Fruit fly (Drosophila melanogaster) whole organism, embryonic: ENCODE data around the gene alpha-Man-Ia.

Experiments used
- ATbp ChIP-seq: fragments of 200-800 bp; sonication (Bioruptor generic); optimal IDR thresholded peaks from 2 replicates; lab custom pipeline; 2017; ENCODE audit warnings: missing biosample characterization, mild to moderate bottlenecking, missing genetic modification characterization, missing genetic modification reagents
- Ada2b ChIP-seq: fragments of 200-800 bp; sonication (Bioruptor generic); IDR thresholded peaks from 2 replicates; pipeline ENCODE4 v1.3.6; 2022; ENCODE audit warnings: missing biosample characterization, missing genetic modification characterization
- CG10274 ChIP-seq: fragments of 200-800 bp; sonication (Bioruptor generic); optimal IDR thresholded peaks from 3 replicates; lab custom pipeline; 2017; ENCODE audit warnings: missing biosample characterization, mild to moderate bottlenecking, missing genetic modification characterization
- CG10979 ChIP-seq: fragments of 200-800 bp; sonication (Bioruptor generic); optimal IDR thresholded peaks from 2 replicates; lab custom pipeline; 2018; ENCODE audit warnings: missing biosample characterization, mild to moderate bottlenecking, missing genetic modification characterization, moderate library complexity
- CG12104 ChIP-seq: fragments of 200-800 bp; sonication (Bioruptor generic); optimal IDR thresholded peaks from 3 replicates; lab custom pipeline; 2016; ENCODE audit warnings: missing biosample characterization, missing genetic modification characterization
- CG14014 ChIP-seq: fragments of 200-800 bp; sonication (Bioruptor generic); IDR thresholded peaks from 2 replicates; pipeline ENCODE4 v1.3.6; 2022; ENCODE audit warnings: missing biosample characterization, missing genetic modification characterization
- CG17359 ChIP-seq: fragments of 200-800 bp; sonication (Bioruptor generic); optimal IDR thresholded peaks from 3 replicates; lab custom pipeline; 2018; ENCODE audit warnings: missing biosample characterization, mild to moderate bottlenecking, missing genetic modification characterization, moderate library complexity
- CG18262 ChIP-seq: fragments of 200-800 bp; optimal IDR thresholded peaks from 3 replicates; lab custom pipeline; 2019; ENCODE audit warnings: missing biosample characterization, mild to moderate bottlenecking, missing genetic modification characterization, moderate library complexity
- CG18476 ChIP-seq: fragments of 200-800 bp; sonication (Bioruptor generic); optimal IDR thresholded peaks from 2 replicates; lab custom pipeline; 2016; ENCODE audit warnings: missing biosample characterization, mild to moderate bottlenecking, missing genetic modification characterization
- CG3163 ChIP-seq: fragments of 200-800 bp; sonication (Bioruptor generic); optimal IDR thresholded peaks from 3 replicates; lab custom pipeline; 2016; ENCODE audit warnings: missing biosample characterization, missing genetic modification characterization
- CG4282 ChIP-seq: fragments of 200-800 bp; sonication (Bioruptor generic); optimal IDR thresholded peaks from 2 replicates; lab custom pipeline; 2016; ENCODE audit warnings: missing biosample characterization, missing genetic modification characterization
- CG7745 ChIP-seq: fragments of 200-800 bp; sonication (Bioruptor generic); optimal IDR thresholded peaks from 2 replicates; lab custom pipeline; 2018; ENCODE audit warnings: missing biosample characterization, mild to moderate bottlenecking, missing genetic modification characterization, moderate library complexity
- CG7928 ChIP-seq: fragments of 200-800 bp; sonication (Bioruptor generic); optimal IDR thresholded peaks from 2 replicates; lab custom pipeline; 2017; ENCODE audit warnings: missing biosample characterization, mild to moderate bottlenecking, missing genetic modification characterization
- CG9437 ChIP-seq: fragments of 200-800 bp; sonication (Bioruptor generic); optimal IDR thresholded peaks from 2 replicates; lab custom pipeline; 2018; ENCODE audit warnings: missing biosample characterization, mild to moderate bottlenecking, missing genetic modification characterization
- CG9797 ChIP-seq: fragments of 200-800 bp; sonication (Bioruptor generic); optimal IDR thresholded peaks from 3 replicates; lab custom pipeline; 2018; ENCODE audit warnings: missing biosample characterization, mild to moderate bottlenecking, missing genetic modification characterization
- CG9817 ChIP-seq: fragments of 200-800 bp; sonication (Bioruptor generic); optimal IDR thresholded peaks from 2 replicates; lab custom pipeline; 2018; ENCODE audit warnings: missing biosample characterization, mild to moderate bottlenecking, missing genetic modification characterization, moderate library complexity
- CHES-1-like ChIP-seq: fragments of 200-800 bp; sonication (Bioruptor generic); optimal IDR thresholded peaks from 2 replicates; lab custom pipeline; 2016; ENCODE audit warnings: missing biosample characterization, missing genetic modification characterization
- Dbx ChIP-seq: fragments of 200-800 bp; sonication (Bioruptor generic); IDR thresholded peaks from 3 replicates; pipeline ENCODE4 v1.3.6; 2022; ENCODE audit warnings: missing biosample characterization, missing genetic modification characterization
- Deaf1 ChIP-seq: fragments of 200-800 bp; optimal IDR thresholded peaks from 3 replicates; lab custom pipeline; 2019; ENCODE audit warnings: missing biosample characterization, mild to moderate bottlenecking, missing genetic modification characterization, moderate library complexity
- Dek ChIP-seq: fragments of 200-800 bp; sonication (Bioruptor generic); optimal IDR thresholded peaks from 3 replicates; lab custom pipeline; 2019; ENCODE audit warnings: missing biosample characterization, mild to moderate bottlenecking, missing genetic modification characterization, moderate library complexity
- Drgx ChIP-seq: fragments of 200-800 bp; sonication (Bioruptor generic); IDR thresholded peaks from 2 replicates; pipeline ENCODE4 v1.3.6; 2022; ENCODE audit warnings: missing biosample characterization, missing genetic modification characterization
- HLHmδ ChIP-seq: fragments of 200-800 bp; sonication (Bioruptor generic); optimal IDR thresholded peaks from 2 replicates; lab custom pipeline; 2018; ENCODE audit warnings: missing biosample characterization, mild to moderate bottlenecking, missing genetic modification characterization, moderate library complexity
- HmgZ ChIP-seq: fragments of 200-800 bp; sonication (Bioruptor generic); optimal IDR thresholded peaks from 2 replicates; lab custom pipeline; 2018; ENCODE audit warnings: missing biosample characterization, mild to moderate bottlenecking, missing genetic modification characterization
- Lim3 ChIP-seq: fragments of 200-800 bp; sonication (Bioruptor generic); IDR thresholded peaks from 2 replicates; pipeline ENCODE4 v1.3.6; 2022; ENCODE audit warnings: missing biosample characterization, missing genetic modification characterization
- Nf-YA ChIP-seq: fragments of 200-800 bp; sonication (Bioruptor generic); IDR thresholded peaks from 2 replicates; pipeline ENCODE4 v1.3.6; 2022; ENCODE audit warnings: missing biosample characterization, missing genetic modification characterization
- Nf-YC ChIP-seq: fragments of 200-800 bp; optimal IDR thresholded peaks from 3 replicates; lab custom pipeline; 2019; ENCODE audit warnings: missing biosample characterization, mild to moderate bottlenecking, missing genetic modification characterization, moderate library complexity
- Oaz ChIP-seq: fragments of 200-800 bp; sonication (Bioruptor generic); IDR thresholded peaks from 2 replicates; pipeline ENCODE4 v1.3.6; 2022; ENCODE audit warnings: missing biosample characterization, missing genetic modification characterization
- Pdp1 ChIP-seq, 2 experiments: fragments of 200-800 bp; sonication (Bioruptor generic); optimal IDR thresholded peaks; 3 replicates each; lab custom pipeline; 2016; ENCODE audit warnings: missing biosample characterization in 2 of 2, missing genetic modification characterization in 2 of 2, mild to moderate bottlenecking in 1 of 2, moderate library complexity in 1 of 2
- Ptx1 ChIP-seq: fragments of 200-800 bp; sonication (Bioruptor generic); IDR thresholded peaks from 2 replicates; pipeline ENCODE4 v1.3.6; 2022; ENCODE audit warnings: missing biosample characterization, missing genetic modification characterization
- Trl ChIP-seq, 3 experiments: fragments of >200 bp in 2 of 3; fragments of 200-800 bp in 1 of 3; sonication (Bioruptor generic) in 1 of 3; optimal IDR thresholded peaks; 2 replicates in 1 of 3; 3 replicates in 2 of 3; lab custom pipeline; 2016 to 2017; ENCODE audit warnings: missing biosample characterization in 1 of 3, missing genetic modification characterization in 1 of 3
- Usf ChIP-seq: fragments of 200-800 bp; sonication (Bioruptor generic); optimal IDR thresholded peaks from 2 replicates; lab custom pipeline; 2017; ENCODE audit warnings: missing genotype, missing biosample characterization, missing genetic modification characterization
- ab ChIP-seq: fragments of 200-800 bp; sonication (Bioruptor generic); optimal IDR thresholded peaks from 2 replicates; lab custom pipeline; 2016; ENCODE audit warnings: missing biosample characterization, missing genetic modification characterization
- bab2 ChIP-seq: fragments of 200-800 bp; sonication (Bioruptor generic); optimal IDR thresholded peaks from 2 replicates; lab custom pipeline; 2016; ENCODE audit warnings: missing biosample characterization, missing genetic modification characterization
- btn ChIP-seq: fragments of 200-800 bp; sonication (Bioruptor generic); optimal IDR thresholded peaks from 2 replicates; lab custom pipeline; 2016; ENCODE audit warnings: missing biosample characterization, missing genetic modification characterization
- corto ChIP-seq: fragments of 200-800 bp; sonication (Bioruptor generic); optimal IDR thresholded peaks from 2 replicates; lab custom pipeline; 2016; ENCODE audit warnings: missing biosample characterization, mild to moderate bottlenecking, missing genetic modification characterization, moderate library complexity
- ewg ChIP-seq: fragments of 200-800 bp; sonication (Bioruptor generic); optimal IDR thresholded peaks from 3 replicates; lab custom pipeline; 2017; ENCODE audit warnings: mild to moderate bottlenecking, missing biosample characterization, missing genetic modification reagents, missing genetic modification characterization
- grn ChIP-seq: fragments of 200-800 bp; sonication (Bioruptor generic); optimal IDR thresholded peaks from 3 replicates; lab custom pipeline; 2017; ENCODE audit warnings: missing biosample characterization, missing genetic modification characterization
- kah ChIP-seq: fragments of 200-800 bp; sonication (Bioruptor generic); optimal IDR thresholded peaks from 2 replicates; lab custom pipeline; 2018; ENCODE audit warnings: missing biosample characterization, mild to moderate bottlenecking, missing genetic modification characterization
- kni ChIP-seq: fragments of 200-800 bp; sonication (Bioruptor generic); optimal IDR thresholded peaks from 3 replicates; lab custom pipeline; 2017; ENCODE audit warnings: mild to moderate bottlenecking, missing biosample characterization, missing genetic modification reagents, missing genetic modification characterization
- luna ChIP-seq: fragments of 200-800 bp; sonication (Bioruptor generic); optimal IDR thresholded peaks from 2 replicates; lab custom pipeline; 2016; ENCODE audit warnings: missing biosample characterization, missing genetic modification characterization
- mld ChIP-seq: fragments of 200-800 bp; sonication (Bioruptor generic); IDR thresholded peaks from 3 replicates; pipeline ENCODE4 v1.3.6; 2022; ENCODE audit warnings: missing biosample characterization, missing genetic modification characterization; ENCODE audit not compliant: partially characterized antibody
- odd ChIP-seq: fragments of 200-800 bp; sonication (Bioruptor generic); optimal IDR thresholded peaks from 2 replicates; lab custom pipeline; 2017; ENCODE audit warnings: missing biosample characterization, mild to moderate bottlenecking, missing genetic modification characterization
- pros ChIP-seq: fragments of 200-800 bp; sonication (Bioruptor generic); optimal IDR thresholded peaks from 3 replicates; lab custom pipeline; 2019; ENCODE audit warnings: missing biosample characterization, mild to moderate bottlenecking, missing genetic modification characterization, moderate library complexity
- repo ChIP-seq: fragments of 200-800 bp; sonication (Bioruptor generic); optimal IDR thresholded peaks from 2 replicates; lab custom pipeline; 2016; ENCODE audit warnings: missing biosample characterization, missing genetic modification characterization
- sd ChIP-seq: fragments of 200-800 bp; sonication (Bioruptor generic); optimal IDR thresholded peaks from 3 replicates; lab custom pipeline; 2018; ENCODE audit warnings: missing biosample characterization, mild to moderate bottlenecking, missing genetic modification characterization, moderate library complexity
- slou ChIP-seq: fragments of 200-800 bp; sonication (Bioruptor generic); optimal IDR thresholded peaks from 3 replicates; lab custom pipeline; 2016; ENCODE audit warnings: missing biosample characterization, missing genetic modification characterization
- ssp ChIP-seq: fragments of 200-800 bp; sonication (Bioruptor generic); IDR thresholded peaks from 2 replicates; pipeline ENCODE4 v1.3.6; 2022; ENCODE audit warnings: missing biosample characterization, missing genetic modification characterization
- tgo ChIP-seq: fragments of 200-800 bp; sonication (Bioruptor generic); IDR thresholded peaks from 3 replicates; pipeline ENCODE4 v1.3.6; 2022; ENCODE audit warnings: missing biosample characterization, missing genetic modification characterization
- toy ChIP-seq: fragments of 200-800 bp; sonication (Bioruptor generic); IDR thresholded peaks from 2 replicates; pipeline ENCODE4 v1.3.6; 2022; ENCODE audit warnings: missing biosample characterization, missing genetic modification characterization
- unpg ChIP-seq: fragments of 200-800 bp; sonication (Bioruptor generic); optimal IDR thresholded peaks from 3 replicates; lab custom pipeline; 2018; ENCODE audit warnings: missing biosample characterization, mild to moderate bottlenecking, missing genetic modification characterization, moderate library complexity

Gene alpha-Man-Ia

dm6 chrX:10232497-10232896 lies 93.3 kb downstream of the alpha-Man-Ia start (continued):
- TF ChIP-seq kah (GFP tag; lab: Kevin White, UChicago) (peak; percentile 47), odd (GFP tag; lab: Kevin White, UChicago) (peak; percentile 81), luna (GFP tag; lab: Kevin White, UChicago) (no peak), toy (GFP tag; lab: Robert Waterston, UW) (no peak), CG4282 (no peak), Deaf1 (tag; lab: Kevin White, UChicago) (no peak), CG7928 (GFP tag; lab: Kevin White, UChicago) (no peak), ewg (GFP tag; lab: Kevin White, UChicago) (peak; percentile 63), ab (GFP tag; lab: Kevin White, UChicago) (no peak), Dek (tag; lab: Kevin White, UChicago) (peak; percentile 75), Ada2b (GFP tag; lab: Robert Waterston, UW) (peak; percentile 34; the same call in 1 of the 2 replicates), CG9797 (no peak), HLHmδ (no peak), HmgZ (peak; percentile 71), mld (no peak), btn (no peak), Usf (GFP tag; lab: Kevin White, UChicago) (peak; percentile 45), Trl (optimal IDR thresholded peaks at IDR 0.05; lab: Kevin White, UChicago) (no peak), Trl (GFP tag; optimal IDR thresholded peaks at IDR 0.05; lab: Kevin White, UChicago) (no peak), CG10979 (peak; percentile 62), pros (GFP tag; lab: Kevin White, UChicago) (no peak), CG14014 (GFP tag; lab: Robert Waterston, UW) (0 out of 2 replicates have a peak, but pooled peaks have one; percentile 48), corto (GFP tag; lab: Kevin White, UChicago) (no peak), CG7745 (tag; lab: Kevin White, UChicago) (no peak), unpg (GFP tag; lab: Kevin White, UChicago) (peak; percentile 89), CG18476 (peak; percentile 5), CG9437 (GFP tag; lab: Kevin White, UChicago) (peak; percentile 67), repo (GFP tag; lab: Kevin White, UChicago) (no peak), ATbp (peak; percentile 79), Nf-YC (tag; lab: Kevin White, UChicago) (peak; percentile 67), Nf-YA (no peak), Lim3 (GFP tag; lab: Robert Waterston, UW) (0 out of 2 replicates have a peak, but pooled peaks have one; percentile 17), Drgx (GFP tag; lab: Robert Waterston, UW) (no peak; the same call in 1 of the 2 replicates), slou (GFP tag; lab: Kevin White, UChicago) (peak; percentile 32), CG10274 (GFP tag; lab: Kevin White, UChicago) (peak; percentile 17), CG3163 (GFP tag; lab: Kevin White, UChicago) (no peak), tgo (peak; percentile 62; the same call in 2 of the 3 replicates), Pdp1 (GFP tag; optimal IDR thresholded peaks at IDR 0.05; lab: Kevin White, UChicago) (peak; percentile 54 to 60), kni (no peak), Oaz (GFP tag; lab: Robert Waterston, UW) (no peak), bab2 (peak; percentile 40), CHES-1-like (GFP tag; lab: Kevin White, UChicago) (peak; percentile 23), sd (tag; lab: Kevin White, UChicago) (peak; percentile 62), Ptx1 (GFP tag; lab: Robert Waterston, UW) (peak; percentile 77), ssp (GFP tag; lab: Robert Waterston, UW) (no peak), CG17359 (tag; lab: Kevin White, UChicago) (peak; percentile 79), CG12104 (peak; percentile 32), grn (GFP tag; lab: Kevin White, UChicago) (no peak), CG9817 (tag; lab: Kevin White, UChicago) (peak; percentile 71), CG18262 (tag; lab: Kevin White, UChicago) (peak; percentile 80), Dbx (0 out of 3 replicates have a peak, but pooled peaks have one; percentile 10)
